Fruit fly (Drosophila melanogaster) whole organism, adult: Measurements from ENCODE around the gene Wdr92.

Source experiments
- CG5204 ChIP-seq: fragments of 200-800 bp; sonication (Bioruptor generic); optimal IDR thresholded peaks from 2 replicates; lab custom pipeline; 2016; ENCODE audit warnings: missing biosample characterization, missing genetic modification characterization
- CG7101 ChIP-seq: fragments of 200-800 bp; sonication (Bioruptor generic); optimal IDR thresholded peaks from 2 replicates; lab custom pipeline; 2018; ENCODE audit warnings: missing biosample characterization, mild to moderate bottlenecking, missing genetic modification characterization, moderate library complexity
- Crg-1 ChIP-seq: fragments of 200-800 bp; sonication (Bioruptor generic); optimal IDR thresholded peaks from 2 replicates; lab custom pipeline; 2016; ENCODE audit warnings: missing biosample characterization, missing genetic modification characterization
- Hr96 ChIP-seq: fragments of 200-800 bp; sonication (Bioruptor generic); optimal IDR thresholded peaks from 2 replicates; lab custom pipeline; 2016; ENCODE audit warnings: missing biosample characterization, missing genetic modification characterization
- Mnt ChIP-seq: fragments of 200-800 bp; sonication (Bioruptor generic); optimal IDR thresholded peaks from 2 replicates; lab custom pipeline; 2016; ENCODE audit warnings: missing biosample characterization, mild to moderate bottlenecking, missing genetic modification characterization
- bab1 ChIP-seq: fragments of 200-800 bp; sonication (Bioruptor generic); optimal IDR thresholded peaks from 3 replicates; lab custom pipeline; 2019; ENCODE audit warnings: missing biosample characterization, mild to moderate bottlenecking, missing genetic modification characterization, moderate library complexity
- cic ChIP-seq: fragments of 200-800 bp; sonication (Bioruptor generic); optimal IDR thresholded peaks from 2 replicates; lab custom pipeline; 2017; ENCODE audit warnings: missing biosample characterization, mild to moderate bottlenecking, missing genetic modification characterization, moderate library complexity
- cnc ChIP-seq, 2 experiments: fragments of >200 bp; optimal IDR thresholded peaks; 2 replicates each; lab custom pipeline; 2017
- kay ChIP-seq: fragments of 200-800 bp; sonication (Bioruptor generic); peaks from one replicate; lab custom pipeline; 2016; ENCODE audit warnings: missing biosample characterization, missing genetic modification characterization, borderline replicate concordance
- pad ChIP-seq: fragments of 200-800 bp; sonication (Bioruptor generic); optimal IDR thresholded peaks from 3 replicates; lab custom pipeline; 2017; ENCODE audit warnings: missing biosample characterization, missing genetic modification characterization, mild to moderate bottlenecking, moderate library complexity, missing genetic modification reagents

DNA sequence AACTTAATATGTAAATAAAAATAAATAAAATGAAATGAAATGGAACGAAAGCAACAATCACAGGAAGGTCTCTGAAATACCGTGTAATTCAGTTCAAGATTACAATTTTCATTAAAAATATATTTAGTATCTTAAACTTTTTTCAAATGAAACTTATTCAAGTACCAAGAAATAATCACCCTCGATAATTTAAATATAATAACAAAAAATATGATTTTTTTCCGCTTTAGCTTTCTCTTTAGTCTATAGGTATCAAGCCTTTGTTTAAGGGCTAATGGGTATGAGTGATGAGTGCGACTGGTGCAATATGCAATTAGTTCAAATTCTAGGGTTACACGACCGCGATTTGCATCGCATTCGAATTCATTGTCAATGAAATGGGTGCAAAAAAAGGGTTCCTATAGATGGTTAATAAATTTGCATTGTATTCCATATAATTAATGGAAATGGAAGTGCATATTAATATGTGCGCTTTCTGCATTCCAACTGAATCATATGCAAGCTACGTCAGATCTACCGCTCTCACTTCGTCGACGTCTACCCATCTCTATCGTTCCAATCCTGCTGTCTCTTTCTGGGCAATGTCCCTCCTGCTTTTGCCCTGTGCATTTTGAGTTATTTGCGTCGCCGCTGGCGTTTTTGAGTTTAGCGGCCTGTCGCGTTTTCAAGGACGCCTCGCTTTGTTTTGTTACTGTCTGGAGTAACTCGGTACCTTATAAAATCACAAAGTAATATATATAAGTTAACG is 9.9 kb downstream of the Wdr92 start:
- no peak for TF ChIP-seq CG5204
- TF ChIP-seq pad (GFP tag; lab: Kevin White, UChicago), result no peak
- no peak for TF ChIP-seq Hr96
- no peak for TF ChIP-seq cnc (optimal IDR thresholded peaks at IDR 0.05; lab: Kevin White, UChicago)
- no peak for TF ChIP-seq Crg-1 (GFP tag; lab: Kevin White, UChicago)
- TF ChIP-seq Mnt (GFP tag; lab: Kevin White, UChicago), result no peak
- no peak for TF ChIP-seq bab1
- TF ChIP-seq kay (GFP tag; lab: Kevin White, UChicago), result no peak
- TF ChIP-seq CG7101, result peak; percentile 20
- TF ChIP-seq cic (GFP tag; lab: Kevin White, UChicago), result no peak
